Fruit fly (Drosophila melanogaster) whole organism, embryonic: Measurements from ENCODE around the gene Mob3.

Experiments used
- Asciz ChIP-seq: fragments of 200-800 bp; sonication (Bioruptor generic); optimal IDR thresholded peaks from 2 replicates; lab custom pipeline; 2017; ENCODE audit warnings: missing biosample characterization, mild to moderate bottlenecking, missing genetic modification characterization, missing genetic modification reagents
- B-H1 ChIP-seq: fragments of 200-800 bp; sonication (Bioruptor generic); IDR thresholded peaks from 3 replicates; pipeline ENCODE4 v1.3.6; 2022; ENCODE audit warnings: missing biosample characterization, missing genetic modification characterization
- BEAF-32 ChIP-seq: fragments of 200-800 bp; sonication (Bioruptor generic); optimal IDR thresholded peaks from 3 replicates; lab custom pipeline; 2017; ENCODE audit warnings: missing biosample characterization, missing genetic modification characterization, mild to moderate bottlenecking, moderate library complexity, missing genetic modification reagents
- Bgb ChIP-seq: fragments of 200-800 bp; sonication (Bioruptor generic); IDR thresholded peaks from 2 replicates; pipeline ENCODE4 v1.3.6; 2022; ENCODE audit warnings: missing biosample characterization, missing genetic modification characterization; ENCODE audit not compliant: partially characterized antibody
- C15 ChIP-seq: fragments of 200-800 bp; sonication (Bioruptor generic); IDR thresholded peaks from 3 replicates; pipeline ENCODE4 v1.3.6; 2022; ENCODE audit warnings: missing biosample characterization, missing genetic modification characterization
- CG10366 ChIP-seq: fragments of 200-800 bp; sonication (Bioruptor generic); IDR thresholded peaks from 2 replicates; pipeline ENCODE4 v1.3.6; 2022; ENCODE audit warnings: missing biosample characterization, missing genetic modification characterization
- CG11456 ChIP-seq: fragments of 200-800 bp; sonication (Bioruptor generic); IDR thresholded peaks from 3 replicates; pipeline ENCODE4 v1.3.6; 2022; ENCODE audit warnings: missing biosample characterization, missing genetic modification characterization
- CG11504 ChIP-seq: fragments of 200-800 bp; sonication (Bioruptor generic); optimal IDR thresholded peaks from 3 replicates; lab custom pipeline; 2019; ENCODE audit warnings: missing biosample characterization, mild to moderate bottlenecking, missing genetic modification characterization, moderate library complexity
- CG11695 ChIP-seq: fragments of 200-800 bp; sonication (Bioruptor generic); IDR thresholded peaks from 3 replicates; pipeline ENCODE4 v1.3.6; 2022; ENCODE audit warnings: missing biosample characterization, missing genetic modification characterization
- CG12071 ChIP-seq: fragments of 200-800 bp; sonication (Bioruptor generic); optimal IDR thresholded peaks from 3 replicates; lab custom pipeline; 2018; ENCODE audit warnings: missing biosample characterization, mild to moderate bottlenecking, missing genetic modification characterization
- CG12942 ChIP-seq: fragments of 200-800 bp; sonication (Bioruptor generic); optimal IDR thresholded peaks from 3 replicates; lab custom pipeline; 2016; ENCODE audit warnings: missing biosample characterization, missing genetic modification characterization
- CG13296 ChIP-seq: fragments of 200-800 bp; sonication (Bioruptor generic); optimal IDR thresholded peaks from 3 replicates; lab custom pipeline; 2018; ENCODE audit warnings: missing biosample characterization, mild to moderate bottlenecking, missing genetic modification characterization
- CG14441 ChIP-seq: fragments of 200-800 bp; sonication (Bioruptor generic); IDR thresholded peaks from 2 replicates; pipeline ENCODE4 v1.3.6; 2022; ENCODE audit warnings: missing biosample characterization, missing genetic modification characterization
- CG14965 ChIP-seq: fragments of 200-800 bp; sonication (Bioruptor generic); optimal IDR thresholded peaks from 2 replicates; lab custom pipeline; 2016; ENCODE audit warnings: missing biosample characterization, missing genetic modification characterization, borderline replicate concordance
- CG2199 ChIP-seq: fragments of 200-800 bp; sonication (Bioruptor generic); IDR thresholded peaks from 3 replicates; pipeline ENCODE4 v1.3.6; 2022; ENCODE audit warnings: missing biosample characterization, missing genetic modification characterization
- CG4360 ChIP-seq: fragments of 200-800 bp; sonication (Bioruptor generic); IDR thresholded peaks from 2 replicates; pipeline ENCODE4 v1.3.6; 2022; ENCODE audit warnings: missing biosample characterization, missing genetic modification characterization
- CG7928 ChIP-seq: fragments of 200-800 bp; sonication (Bioruptor generic); optimal IDR thresholded peaks from 2 replicates; lab custom pipeline; 2017; ENCODE audit warnings: missing biosample characterization, mild to moderate bottlenecking, missing genetic modification characterization
- CG7963 ChIP-seq: fragments of 200-800 bp; sonication (Bioruptor generic); IDR thresholded peaks from 3 replicates; pipeline ENCODE4 v1.3.6; 2022; ENCODE audit warnings: missing biosample characterization, missing genetic modification characterization; ENCODE audit not compliant: partially characterized antibody
- CG8290 ChIP-seq, 3 experiments: fragments of 200-800 bp; sonication (Bioruptor generic); optimal IDR thresholded peaks; 2 replicates each; lab custom pipeline; 2016 to 2019; ENCODE audit warnings: missing biosample characterization in 3 of 3, missing genetic modification characterization in 3 of 3, mild to moderate bottlenecking in 2 of 3, moderate library complexity in 1 of 3
- CkIIα-i1 ChIP-seq: fragments of 200-800 bp; sonication (Bioruptor generic); IDR thresholded peaks from 2 replicates; pipeline ENCODE4 v1.3.6; 2022; ENCODE audit warnings: missing biosample characterization, missing genetic modification characterization
- Ets97D ChIP-seq: fragments of 200-800 bp; sonication (Bioruptor generic); optimal IDR thresholded peaks from 3 replicates; lab custom pipeline; 2016; ENCODE audit warnings: missing biosample characterization, missing genetic modification characterization
- Hmx ChIP-seq: fragments of 200-800 bp; sonication (Bioruptor generic); optimal IDR thresholded peaks from 2 replicates; lab custom pipeline; 2016; ENCODE audit warnings: missing biosample characterization, missing genetic modification characterization
- Hr39 ChIP-seq: fragments of >200 bp; optimal IDR thresholded peaks from 2 replicates; lab custom pipeline; 2017
- Lim3 ChIP-seq: fragments of 200-800 bp; sonication (Bioruptor generic); IDR thresholded peaks from 2 replicates; pipeline ENCODE4 v1.3.6; 2022; ENCODE audit warnings: missing biosample characterization, missing genetic modification characterization
- Pdp1 ChIP-seq, 2 experiments: fragments of 200-800 bp; sonication (Bioruptor generic); optimal IDR thresholded peaks; 3 replicates each; lab custom pipeline; 2016; ENCODE audit warnings: missing biosample characterization in 2 of 2, missing genetic modification characterization in 2 of 2, mild to moderate bottlenecking in 1 of 2, moderate library complexity in 1 of 2
- Sox100B ChIP-seq: fragments of 200-800 bp; sonication (Bioruptor generic); optimal IDR thresholded peaks from 3 replicates; lab custom pipeline; 2018; ENCODE audit warnings: missing biosample characterization, mild to moderate bottlenecking, missing genetic modification characterization
- Spps ChIP-seq: fragments of 200-800 bp; sonication (Bioruptor generic); optimal IDR thresholded peaks from 2 replicates; lab custom pipeline; 2018; ENCODE audit warnings: missing biosample characterization, mild to moderate bottlenecking, missing genetic modification characterization
- ab ChIP-seq: fragments of 200-800 bp; sonication (Bioruptor generic); optimal IDR thresholded peaks from 2 replicates; lab custom pipeline; 2016; ENCODE audit warnings: missing biosample characterization, missing genetic modification characterization
- ac ChIP-seq: fragments of 200-800 bp; sonication (Bioruptor generic); optimal IDR thresholded peaks from 3 replicates; lab custom pipeline; 2017; ENCODE audit warnings: missing biosample characterization, mild to moderate bottlenecking, missing genetic modification characterization
- aop ChIP-seq: fragments of 200-800 bp; sonication (Bioruptor generic); IDR thresholded peaks from 2 replicates; pipeline ENCODE4 v1.3.6; 2022; ENCODE audit warnings: missing biosample characterization, missing genetic modification characterization
- ci ChIP-seq: fragments of 200-800 bp; sonication (Bioruptor generic); IDR thresholded peaks from 3 replicates; pipeline ENCODE4 v1.3.6; 2022; ENCODE audit warnings: missing biosample characterization, missing genetic modification characterization
- cwo ChIP-seq: fragments of 200-800 bp; sonication (Bioruptor generic); optimal IDR thresholded peaks from 3 replicates; lab custom pipeline; 2017; ENCODE audit warnings: missing biosample characterization, missing genetic modification characterization, mild to moderate bottlenecking, moderate library complexity, missing genetic modification reagents
- dmrt99B ChIP-seq: fragments of 200-800 bp; sonication (Bioruptor generic); optimal IDR thresholded peaks from 2 replicates; lab custom pipeline; 2018; ENCODE audit warnings: missing biosample characterization, mild to moderate bottlenecking, missing genetic modification characterization, moderate library complexity
- dpn ChIP-seq, 2 experiments: fragments of 200-800 bp; sonication (Bioruptor generic); optimal IDR thresholded peaks; 3 replicates each; lab custom pipeline; 2016; ENCODE audit warnings: missing biosample characterization in 2 of 2, missing genetic modification characterization in 2 of 2
- dysf ChIP-seq: fragments of 200-800 bp; sonication (Bioruptor generic); IDR thresholded peaks from 3 replicates; pipeline ENCODE4 v1.3.6; 2022; ENCODE audit warnings: missing biosample characterization, missing genetic modification characterization
- ems ChIP-seq: fragments of 200-800 bp; sonication (Bioruptor generic); optimal IDR thresholded peaks from 3 replicates; lab custom pipeline; 2016; ENCODE audit warnings: missing biosample characterization, missing genetic modification characterization
- fd96Cb ChIP-seq: fragments of 200-800 bp; sonication (Bioruptor generic); optimal IDR thresholded peaks from 2 replicates; lab custom pipeline; 2018; ENCODE audit warnings: missing biosample characterization, mild to moderate bottlenecking, missing genetic modification characterization, moderate library complexity
- fu2 ChIP-seq: fragments of 200-800 bp; sonication (Bioruptor generic); optimal IDR thresholded peaks from 2 replicates; lab custom pipeline; 2016; ENCODE audit warnings: missing biosample characterization, missing genetic modification characterization
- gem ChIP-seq: fragments of 200-800 bp; sonication (Bioruptor generic); optimal IDR thresholded peaks from 2 replicates; lab custom pipeline; 2019; ENCODE audit warnings: missing biosample characterization, mild to moderate bottlenecking, missing genetic modification characterization, moderate library complexity
- hb ChIP-seq: fragments of 200-800 bp; sonication (Bioruptor generic); IDR thresholded peaks from 3 replicates; pipeline ENCODE4 v1.3.6; 2022; ENCODE audit warnings: missing biosample characterization, missing genetic modification characterization; ENCODE audit not compliant: partially characterized antibody
- hbn ChIP-seq: fragments of 200-800 bp; sonication (Bioruptor generic); IDR thresholded peaks from 2 replicates; pipeline ENCODE4 v1.3.6; 2022; ENCODE audit warnings: missing biosample characterization, missing genetic modification characterization; ENCODE audit not compliant: partially characterized antibody
- nerfin-1 ChIP-seq: fragments of 200-800 bp; sonication (Bioruptor generic); optimal IDR thresholded peaks from 3 replicates; lab custom pipeline; 2019; ENCODE audit warnings: missing biosample characterization, mild to moderate bottlenecking, missing genetic modification characterization, moderate library complexity
- pan ChIP-seq, 4 experiments: fragments of >200 bp in 3 of 4; fragments of 200-800 bp in 1 of 4; sonication (Bioruptor generic) in 1 of 4; optimal IDR thresholded peaks in 3 of 4; IDR thresholded peaks in 1 of 4; 2 replicates each; pipeline versions ENCODE4 v1.3.6 to Lab custom; 2017 to 2022; ENCODE audit warnings: missing biosample characterization in 2 of 4, missing genetic modification characterization in 2 of 4, mixed read lengths in 1 of 4
- pho ChIP-seq: fragments of 200-800 bp; sonication (Bioruptor generic); optimal IDR thresholded peaks from 2 replicates; lab custom pipeline; 2016; ENCODE audit warnings: missing biosample characterization, missing genetic modification characterization
- ranshi ChIP-seq: fragments of 200-800 bp; sonication (Bioruptor generic); IDR thresholded peaks from 2 replicates; pipeline ENCODE4 v1.3.6; 2022; ENCODE audit warnings: missing biosample characterization, missing genetic modification characterization
- sd ChIP-seq: fragments of 200-800 bp; sonication (Bioruptor generic); optimal IDR thresholded peaks from 3 replicates; lab custom pipeline; 2018; ENCODE audit warnings: missing biosample characterization, mild to moderate bottlenecking, missing genetic modification characterization, moderate library complexity
- seq ChIP-seq: fragments of 200-800 bp; sonication (Bioruptor generic); IDR thresholded peaks from 2 replicates; pipeline ENCODE4 v1.3.6; 2022; ENCODE audit warnings: missing biosample characterization, missing genetic modification characterization
- trem ChIP-seq: fragments of 200-800 bp; optimal IDR thresholded peaks from 3 replicates; lab custom pipeline; 2019; ENCODE audit warnings: missing biosample characterization, mild to moderate bottlenecking, missing genetic modification characterization, moderate library complexity
- unpg ChIP-seq: fragments of 200-800 bp; sonication (Bioruptor generic); optimal IDR thresholded peaks from 3 replicates; lab custom pipeline; 2018; ENCODE audit warnings: missing biosample characterization, mild to moderate bottlenecking, missing genetic modification characterization, moderate library complexity
- usp ChIP-seq: fragments of >200 bp; optimal IDR thresholded peaks from 2 replicates; lab custom pipeline; 2017; ENCODE audit warnings: missing biosample characterization, missing genetic modification characterization
- vfl ChIP-seq: fragments of 200-800 bp; sonication (Bioruptor generic); optimal IDR thresholded peaks from 2 replicates; lab custom pipeline; 2016; ENCODE audit warnings: missing biosample characterization, missing genetic modification characterization

Mob3 gene

DNA sequence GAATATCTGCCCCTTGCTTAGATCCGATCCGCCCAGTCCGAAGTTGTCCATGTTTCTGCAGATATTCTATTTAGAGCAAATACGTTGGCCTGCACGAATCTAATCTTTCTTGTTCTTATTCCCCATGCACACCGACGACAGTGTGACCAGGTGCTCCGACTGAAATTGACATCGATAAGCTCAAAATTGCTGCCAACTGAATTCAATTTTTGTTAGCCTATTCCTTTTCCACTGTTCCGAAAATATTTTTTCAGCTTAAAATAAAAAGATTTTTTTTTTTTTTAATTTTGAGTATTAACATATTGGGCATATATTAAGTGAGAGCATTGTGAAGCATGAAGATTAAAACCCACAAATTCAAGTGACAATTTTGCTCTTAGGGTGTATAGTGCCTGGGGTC is 38.6 kb downstream of the Mob3 start, which contains the start of gene nmd (continued):
- TF ChIP-seq seq (GFP tag; lab: Robert Waterston, UW) = no peak
- no peak for TF ChIP-seq CG14441 (GFP tag; lab: Robert Waterston, UW)
- no peak for TF ChIP-seq CG11456
- no peak for TF ChIP-seq Hr39 (lab: Kevin White, UChicago)
- TF ChIP-seq dysf (GFP tag; lab: Robert Waterston, UW) = no peak
- TF ChIP-seq ab (GFP tag; lab: Kevin White, UChicago) = no peak
- no peak for TF ChIP-seq CG4360 (GFP tag; lab: Robert Waterston, UW)
- no peak for TF ChIP-seq ac (GFP tag; lab: Kevin White, UChicago)
- TF ChIP-seq CG10366 (GFP tag; lab: Robert Waterston, UW) = no peak
- no peak for TF ChIP-seq aop (GFP tag; lab: Robert Waterston, UW)
- TF ChIP-seq CG11695 (GFP tag; lab: Robert Waterston, UW) = no peak
- no peak for TF ChIP-seq CG7963 (GFP tag; lab: Robert Waterston, UW)
- no peak for TF ChIP-seq ci
- TF ChIP-seq hbn (GFP tag; lab: Robert Waterston, UW) = no peak
- TF ChIP-seq ranshi (GFP tag; lab: Robert Waterston, UW) = no peak
- no peak for TF ChIP-seq fu2 (GFP tag; lab: Kevin White, UChicago)
- no peak for TF ChIP-seq Pdp1 (GFP tag; optimal IDR thresholded peaks at IDR 0.05; lab: Kevin White, UChicago)
- TF ChIP-seq Spps = no peak
- no peak for TF ChIP-seq dmrt99B
- no peak for TF ChIP-seq Hmx (GFP tag; lab: Kevin White, UChicago)
- no peak for TF ChIP-seq CG11504
- TF ChIP-seq C15 (GFP tag; lab: Robert Waterston, UW) = no peak
- TF ChIP-seq usp = no peak
- no peak for TF ChIP-seq CG13296 (GFP tag; lab: Kevin White, UChicago)
- no peak for TF ChIP-seq fd96Cb (tag; lab: Kevin White, UChicago)
- TF ChIP-seq pan (optimal IDR thresholded peaks at IDR 0.05; lab: Kevin White, UChicago) = no peak
- TF ChIP-seq pan (GFP tag; optimal IDR thresholded peaks at IDR 0.05 in 1 of 2, IDR thresholded peaks at IDR 0.05 in 1 of 2) = no peak
- TF ChIP-seq sd (tag; lab: Kevin White, UChicago) = no peak
- TF ChIP-seq trem (tag; lab: Kevin White, UChicago) = peak; percentile 98
- no peak for TF ChIP-seq unpg (GFP tag; lab: Kevin White, UChicago)
- TF ChIP-seq gem (tag; lab: Kevin White, UChicago) = peak; percentile 16
- no peak for TF ChIP-seq nerfin-1 (tag; lab: Kevin White, UChicago)
- no peak for TF ChIP-seq cwo (GFP tag; lab: Kevin White, UChicago)
- no peak for TF ChIP-seq hb (GFP tag; lab: Robert Waterston, UW)
- no peak for TF ChIP-seq CG14965 (GFP tag; lab: Kevin White, UChicago)
- TF ChIP-seq Ets97D (GFP tag; lab: Kevin White, UChicago) = peak; percentile 48
- TF ChIP-seq BEAF-32 (GFP tag; lab: Kevin White, UChicago) = peak; percentile 41
- TF ChIP-seq Lim3 (GFP tag; lab: Robert Waterston, UW) = no peak
- TF ChIP-seq ems (GFP tag; lab: Kevin White, UChicago) = no peak
- peak; percentile 5 for TF ChIP-seq pho (GFP tag; lab: Kevin White, UChicago)
- TF ChIP-seq CG12942 (GFP tag; lab: Kevin White, UChicago) = no peak
- peak; percentile 73 for TF ChIP-seq CG8290 (GFP tag; optimal IDR thresholded peaks at IDR 0.05; lab: Kevin White, UChicago)
- peak in 1 of 2 experiments; percentile 22 for TF ChIP-seq CG8290 (tag; optimal IDR thresholded peaks at IDR 0.05; lab: Kevin White, UChicago)
- TF ChIP-seq Sox100B = no peak
- no peak for TF ChIP-seq CG7928 (GFP tag; lab: Kevin White, UChicago)
- peak; percentile 53; the same call in 1 of the 2 replicates for TF ChIP-seq Bgb (GFP tag; lab: Robert Waterston, UW)
- TF ChIP-seq vfl = no peak
- TF ChIP-seq CkIIα-i1 = no peak
- no peak for TF ChIP-seq CG12071
- TF ChIP-seq B-H1 (GFP tag; lab: Robert Waterston, UW) = no peak
- peak in 1 of 2 experiments; percentile 12 for TF ChIP-seq dpn (GFP tag; optimal IDR thresholded peaks at IDR 0.05; lab: Kevin White, UChicago)
- TF ChIP-seq Asciz (GFP tag; lab: Kevin White, UChicago) = no peak
- no peak for TF ChIP-seq CG2199 (GFP tag; lab: Robert Waterston, UW)
